In genomic region chr2L:18145253-18145652, dm6 we compare ENCODE assay signal across 1 fruit fly cellular context.
TF ChIP-seq lines count a peak whose summit lies in the region.

No protein-coding gene starts in this region.

TF ChIP-seq in whole organism, embryonic, 481 proteins besides CTCF, POLR2A, EP300 and RAD21 (continued from another document):
- TF ChIP-seq CG32532 (GFP tag; IDR thresholded peaks at IDR 0.05; lab: Robert Waterston, UW) = peak; percentile 77
- peak; percentile 84 for TF ChIP-seq Six4 (GFP tag; optimal IDR thresholded peaks at IDR 0.05; lab: Kevin White, UChicago)
- TF ChIP-seq Myb (GFP tag; optimal IDR thresholded peaks at IDR 0.05; lab: Kevin White, UChicago) = peak; percentile 61
- TF ChIP-seq Ravus (GFP tag; IDR thresholded peaks at IDR 0.05; lab: Robert Waterston, UW) = peak; percentile 21; the same call in 1 of the 2 replicates
- TF ChIP-seq jigr1 (GFP tag; IDR thresholded peaks at IDR 0.05; lab: Robert Waterston, UW) = no peak
- peak; percentile 98 for TF ChIP-seq CG15696 (tag; optimal IDR thresholded peaks at IDR 0.05; lab: Kevin White, UChicago)
- peak; percentile 81; the same call in 2 of the 3 replicates for TF ChIP-seq CG3726 (GFP tag; IDR thresholded peaks at IDR 0.05; lab: Robert Waterston, UW)
- no peak for TF ChIP-seq CG13287 (GFP tag; IDR thresholded peaks at IDR 0.05; lab: Robert Waterston, UW; ENCODE audit: partially characterized antibody)
- TF ChIP-seq BtbVII (GFP tag; optimal IDR thresholded peaks at IDR 0.05; lab: Kevin White, UChicago) = peak; percentile 28
- TF ChIP-seq corto (GFP tag; optimal IDR thresholded peaks at IDR 0.05; lab: Kevin White, UChicago) = peak; percentile 90
- TF ChIP-seq CG33557 (GFP tag; optimal IDR thresholded peaks at IDR 0.05; lab: Kevin White, UChicago) = peak; percentile 88
- peak; percentile 71 for TF ChIP-seq nerfin-1 (tag; optimal IDR thresholded peaks at IDR 0.05; lab: Kevin White, UChicago)
- peak in 1 of 2 experiments; percentile 82 for TF ChIP-seq eve (GFP tag; optimal IDR thresholded peaks at IDR 0.05; lab: Kevin White, UChicago)
- peak; percentile 89 for TF ChIP-seq vvl (GFP tag; IDR thresholded peaks at IDR 0.05; lab: Robert Waterston, UW)
- peak; percentile 76 for TF ChIP-seq CG3065 (GFP tag; optimal IDR thresholded peaks at IDR 0.05; lab: Kevin White, UChicago)
- TF ChIP-seq btn (GFP tag; optimal IDR thresholded peaks at IDR 0.05; lab: Kevin White, UChicago) = peak; percentile 56
- peak; percentile 73; the same call in 2 of the 3 replicates for TF ChIP-seq CG11456 (GFP tag; IDR thresholded peaks at IDR 0.05; lab: Robert Waterston, UW)
- peak; percentile 98 for TF ChIP-seq fd102C (GFP tag; optimal IDR thresholded peaks at IDR 0.05; lab: Kevin White, UChicago)
- TF ChIP-seq fd96Cb (tag; optimal IDR thresholded peaks at IDR 0.05; lab: Kevin White, UChicago) = peak; percentile 83
- peak; percentile 79 for TF ChIP-seq CG18764 (GFP tag; optimal IDR thresholded peaks at IDR 0.05; lab: Kevin White, UChicago)
- peak; percentile 71 for TF ChIP-seq Atf3 (GFP tag; optimal IDR thresholded peaks at IDR 0.05; lab: Kevin White, UChicago)
- TF ChIP-seq CG4328 (GFP tag; optimal IDR thresholded peaks at IDR 0.05; lab: Kevin White, UChicago) = no peak
- TF ChIP-seq Usf (GFP tag; optimal IDR thresholded peaks at IDR 0.05; lab: Kevin White, UChicago) = peak; percentile 89
- TF ChIP-seq tin (GFP tag; optimal IDR thresholded peaks at IDR 0.05; lab: Kevin White, UChicago) = peak; percentile 94
- peak; percentile 79 for TF ChIP-seq CG11398 (GFP tag; optimal IDR thresholded peaks at IDR 0.05; lab: Kevin White, UChicago)
- no peak for TF ChIP-seq CG2129 (GFP tag; IDR thresholded peaks at IDR 0.05; lab: Robert Waterston, UW; ENCODE audit: partially characterized antibody)
- TF ChIP-seq Scr (GFP tag; IDR thresholded peaks at IDR 0.05; lab: Robert Waterston, UW; ENCODE audit: partially characterized antibody) = no peak
- no peak for TF ChIP-seq usp (GFP tag; optimal IDR thresholded peaks at IDR 0.05; lab: Kevin White, UChicago)
- TF ChIP-seq CG10431 (GFP tag; optimal IDR thresholded peaks at IDR 0.05; lab: Kevin White, UChicago) = no peak
- peak; percentile 73 for TF ChIP-seq Neu2 (GFP tag; optimal IDR thresholded peaks at IDR 0.05; lab: Kevin White, UChicago; ENCODE audit: borderline replicate concordance)
- TF ChIP-seq sr (GFP tag; IDR thresholded peaks at IDR 0.05; lab: Robert Waterston, UW) = no peak
- TF ChIP-seq lola (GFP tag; optimal IDR thresholded peaks at IDR 0.05; lab: Kevin White, UChicago) = peak in 1 of 3 experiments; percentile 94
- peak; percentile 83 for TF ChIP-seq CG16863 (GFP tag; optimal IDR thresholded peaks at IDR 0.05; lab: Kevin White, UChicago)
- TF ChIP-seq Adf1 (GFP tag; IDR thresholded peaks at IDR 0.05; lab: Robert Waterston, UW) = peak; percentile 12; the same call in 1 of the 2 replicates
- peak; percentile 76 for TF ChIP-seq slp2 (GFP tag; optimal IDR thresholded peaks at IDR 0.05; lab: Kevin White, UChicago)
